Fruit fly (Drosophila melanogaster): Measurements from ENCODE around the gene CG9289.

DNA sequence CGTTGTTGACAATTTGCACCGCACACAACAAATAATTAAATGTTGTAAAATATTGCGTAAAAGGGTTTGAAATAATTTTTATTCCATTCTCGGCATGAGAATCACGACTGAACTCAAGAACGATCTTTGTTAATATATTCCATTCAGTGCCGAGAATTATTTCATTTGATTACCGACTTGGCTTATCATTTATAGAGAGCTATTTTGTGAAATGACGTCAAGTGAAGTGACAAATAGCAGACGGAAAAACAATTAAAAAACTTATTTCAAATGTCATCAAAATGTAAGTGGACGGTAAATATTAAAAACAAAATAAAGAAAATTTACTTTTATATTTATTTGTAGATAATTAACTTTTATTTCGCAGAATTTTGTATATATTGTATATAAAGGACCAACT is 30.3 kb upstream of the CG9289 start:
- TF ChIP-seq CG34367 (tag; optimal IDR thresholded peaks at IDR 0.05), result no peak
- TF ChIP-seq CG15710 (tag; optimal IDR thresholded peaks at IDR 0.05), result no peak
- TF ChIP-seq gl (tag; optimal IDR thresholded peaks at IDR 0.05), result no peak
- no peak for TF ChIP-seq CG8159 (tag; optimal IDR thresholded peaks at IDR 0.05)
- TF ChIP-seq EcR (GFP tag; optimal IDR thresholded peaks at IDR 0.05), result no peak

Measured in whole organism, pupa.